Fruit fly (Drosophila melanogaster) whole organism, embryonic: ENCODE results near the gene Ent3.

Source experiments
- Abd-B ChIP-seq: fragments of 200-800 bp; sonication (Bioruptor generic); optimal IDR thresholded peaks from 2 replicates; lab custom pipeline; 2018; ENCODE audit warnings: missing biosample characterization, mild to moderate bottlenecking, missing genetic modification characterization, moderate library complexity
- BEAF-32 ChIP-seq: fragments of 200-800 bp; sonication (Bioruptor generic); optimal IDR thresholded peaks from 3 replicates; lab custom pipeline; 2017; ENCODE audit warnings: missing biosample characterization, missing genetic modification characterization, mild to moderate bottlenecking, moderate library complexity, missing genetic modification reagents
- Bteb2 ChIP-seq: fragments of 200-800 bp; sonication (Bioruptor generic); optimal IDR thresholded peaks from 2 replicates; lab custom pipeline; 2016; ENCODE audit warnings: missing biosample characterization, missing genetic modification characterization
- CG10431 ChIP-seq: fragments of 200-800 bp; sonication (Bioruptor generic); optimal IDR thresholded peaks from 3 replicates; lab custom pipeline; 2018; ENCODE audit warnings: missing biosample characterization, mild to moderate bottlenecking, missing genetic modification characterization
- CG10654 ChIP-seq: fragments of 200-800 bp; sonication (Bioruptor generic); optimal IDR thresholded peaks from 2 replicates; lab custom pipeline; 2016; ENCODE audit warnings: missing biosample characterization, missing genetic modification characterization
- CG12236 ChIP-seq: fragments of 200-800 bp; sonication (Bioruptor generic); optimal IDR thresholded peaks from 2 replicates; lab custom pipeline; 2016; ENCODE audit warnings: missing biosample characterization, missing genetic modification characterization
- CG15479 ChIP-seq: fragments of 200-800 bp; sonication (Bioruptor generic); optimal IDR thresholded peaks from 3 replicates; lab custom pipeline; 2019; ENCODE audit warnings: missing biosample characterization, mild to moderate bottlenecking, missing genetic modification characterization, moderate library complexity
- CG1602 ChIP-seq: fragments of 200-800 bp; sonication (Bioruptor generic); optimal IDR thresholded peaks from 3 replicates; lab custom pipeline; 2016; ENCODE audit warnings: missing biosample characterization, missing genetic modification characterization
- CG16815 ChIP-seq: fragments of 200-800 bp; sonication (Bioruptor generic); optimal IDR thresholded peaks from 3 replicates; lab custom pipeline; 2017; ENCODE audit warnings: missing biosample characterization, mild to moderate bottlenecking, missing genetic modification characterization
- CG17359 ChIP-seq: fragments of 200-800 bp; sonication (Bioruptor generic); optimal IDR thresholded peaks from 3 replicates; lab custom pipeline; 2018; ENCODE audit warnings: missing biosample characterization, mild to moderate bottlenecking, missing genetic modification characterization, moderate library complexity
- CG18476 ChIP-seq: fragments of 200-800 bp; sonication (Bioruptor generic); optimal IDR thresholded peaks from 2 replicates; lab custom pipeline; 2016; ENCODE audit warnings: missing biosample characterization, mild to moderate bottlenecking, missing genetic modification characterization
- CG18764 ChIP-seq: fragments of 200-800 bp; sonication (Bioruptor generic); optimal IDR thresholded peaks from 3 replicates; lab custom pipeline; 2016; ENCODE audit warnings: missing biosample characterization, missing genetic modification characterization
- CG2120 ChIP-seq: fragments of 200-800 bp; sonication (Bioruptor generic); optimal IDR thresholded peaks from 3 replicates; lab custom pipeline; 2016; ENCODE audit warnings: missing biosample characterization, missing genetic modification characterization
- CG2875 ChIP-seq: fragments of 200-800 bp; sonication (Bioruptor generic); optimal IDR thresholded peaks from 2 replicates; lab custom pipeline; 2017; ENCODE audit warnings: missing biosample characterization, mild to moderate bottlenecking, missing genetic modification characterization, missing genetic modification reagents
- CG31441 ChIP-seq: fragments of 200-800 bp; sonication (Bioruptor generic); IDR thresholded peaks from 2 replicates; pipeline ENCODE4 v1.3.6; 2022; ENCODE audit warnings: missing biosample characterization, missing genetic modification characterization
- CG3163 ChIP-seq: fragments of 200-800 bp; sonication (Bioruptor generic); optimal IDR thresholded peaks from 3 replicates; lab custom pipeline; 2016; ENCODE audit warnings: missing biosample characterization, missing genetic modification characterization
- CG33213 ChIP-seq: fragments of 200-800 bp; sonication (Bioruptor generic); optimal IDR thresholded peaks from 3 replicates; lab custom pipeline; 2016; ENCODE audit warnings: missing biosample characterization, missing genetic modification characterization
- CG34376 ChIP-seq: fragments of 200-800 bp; sonication (Bioruptor generic); optimal IDR thresholded peaks from 2 replicates; lab custom pipeline; 2018; ENCODE audit warnings: missing biosample characterization, mild to moderate bottlenecking, missing genetic modification characterization
- CG34422 ChIP-seq: fragments of 200-800 bp; sonication (Bioruptor generic); IDR thresholded peaks from 3 replicates; pipeline ENCODE4 v1.3.6; 2022; ENCODE audit warnings: missing biosample characterization, missing genetic modification characterization
- CG3726 ChIP-seq: fragments of 200-800 bp; sonication (Bioruptor generic); IDR thresholded peaks from 3 replicates; pipeline ENCODE4, ENCODE4 v1.3.6; 2022; ENCODE audit warnings: missing biosample characterization, missing genetic modification characterization
- CG3995 ChIP-seq: fragments of 200-800 bp; sonication (Bioruptor generic); optimal IDR thresholded peaks from 3 replicates; lab custom pipeline; 2016; ENCODE audit warnings: missing biosample characterization, missing genetic modification characterization
- CG4360 ChIP-seq: fragments of 200-800 bp; sonication (Bioruptor generic); IDR thresholded peaks from 2 replicates; pipeline ENCODE4 v1.3.6; 2022; ENCODE audit warnings: missing biosample characterization, missing genetic modification characterization
- CG43689 ChIP-seq: fragments of 200-800 bp; sonication (Bioruptor generic); IDR thresholded peaks from 2 replicates; pipeline ENCODE4 v1.3.6; 2022; ENCODE audit warnings: missing biosample characterization, missing genetic modification characterization
- CG4854 ChIP-seq: fragments of 200-800 bp; sonication (Bioruptor generic); optimal IDR thresholded peaks from 2 replicates; lab custom pipeline; 2016; ENCODE audit warnings: missing biosample characterization, missing genetic modification characterization, inconsistent platforms
- CG5245 ChIP-seq: fragments of 200-800 bp; sonication (Bioruptor generic); optimal IDR thresholded peaks from 3 replicates; lab custom pipeline; 2016; ENCODE audit warnings: missing biosample characterization, missing genetic modification characterization
- CG6765 ChIP-seq: fragments of 200-800 bp; sonication (Bioruptor generic); optimal IDR thresholded peaks from 3 replicates; lab custom pipeline; 2017; ENCODE audit warnings: missing biosample characterization, mild to moderate bottlenecking, missing genetic modification characterization
- CG7987 ChIP-seq: fragments of 200-800 bp; sonication (Bioruptor generic); optimal IDR thresholded peaks from 2 replicates; lab custom pipeline; 2018; ENCODE audit warnings: missing biosample characterization, mild to moderate bottlenecking, missing genetic modification characterization, moderate library complexity
- CG8388 ChIP-seq: fragments of 200-800 bp; sonication (Bioruptor generic); optimal IDR thresholded peaks from 2 replicates; lab custom pipeline; 2019; ENCODE audit warnings: missing biosample characterization, mild to moderate bottlenecking, missing genetic modification characterization, moderate library complexity
- CG9876 ChIP-seq: fragments of 200-800 bp; sonication (Bioruptor generic); optimal IDR thresholded peaks from 2 replicates; lab custom pipeline; 2016; ENCODE audit warnings: missing biosample characterization, missing genetic modification characterization
- Hmx ChIP-seq: fragments of 200-800 bp; sonication (Bioruptor generic); optimal IDR thresholded peaks from 2 replicates; lab custom pipeline; 2016; ENCODE audit warnings: missing biosample characterization, missing genetic modification characterization
- Hr51 ChIP-seq, 2 experiments: fragments of 200-800 bp; sonication (Bioruptor generic); optimal IDR thresholded peaks; 2 replicates in 1 of 2; 3 replicates in 1 of 2; lab custom pipeline; 2016 to 2018; ENCODE audit warnings: missing biosample characterization in 2 of 2, missing genetic modification characterization in 2 of 2, mild to moderate bottlenecking in 1 of 2, moderate library complexity in 1 of 2
- Lhr ChIP-seq: fragments of 200-800 bp; sonication (Bioruptor generic); optimal IDR thresholded peaks from 3 replicates; lab custom pipeline; 2017; ENCODE audit warnings: mild to moderate bottlenecking, missing biosample characterization, missing genetic modification reagents, missing genetic modification characterization
- NC2α ChIP-seq: fragments of 200-800 bp; sonication (Bioruptor generic); optimal IDR thresholded peaks from 2 replicates; lab custom pipeline; 2016; ENCODE audit warnings: missing biosample characterization, missing genetic modification characterization
- NFAT ChIP-seq: fragments of 200-800 bp; sonication (Bioruptor generic); IDR thresholded peaks from 2 replicates; pipeline ENCODE4 v1.3.6; 2022; ENCODE audit warnings: missing biosample characterization, missing genetic modification characterization
- Neu2 ChIP-seq: fragments of 200-800 bp; sonication (Bioruptor generic); optimal IDR thresholded peaks from 3 replicates; lab custom pipeline; 2016; ENCODE audit warnings: missing biosample characterization, missing genetic modification characterization, borderline replicate concordance
- NfI ChIP-seq: fragments of 200-800 bp; sonication (Bioruptor generic); optimal IDR thresholded peaks from 3 replicates; lab custom pipeline; 2018; ENCODE audit warnings: missing biosample characterization, mild to moderate bottlenecking, missing genetic modification characterization, moderate library complexity
- Oaz ChIP-seq: fragments of 200-800 bp; sonication (Bioruptor generic); IDR thresholded peaks from 2 replicates; pipeline ENCODE4 v1.3.6; 2022; ENCODE audit warnings: missing biosample characterization, missing genetic modification characterization
- Six4 ChIP-seq: fragments of 200-800 bp; sonication (Bioruptor generic); optimal IDR thresholded peaks from 2 replicates; lab custom pipeline; 2016; ENCODE audit warnings: missing biosample characterization, missing genetic modification characterization
- Taf1 ChIP-seq: fragments of 200-800 bp; sonication (Bioruptor generic); IDR thresholded peaks from 2 replicates; pipeline ENCODE4 v1.3.6; 2022; ENCODE audit warnings: missing biosample characterization, missing genetic modification characterization
- Xbp1 ChIP-seq: fragments of 200-800 bp; sonication (Bioruptor generic); optimal IDR thresholded peaks from 3 replicates; lab custom pipeline; 2016; ENCODE audit warnings: missing biosample characterization, mild to moderate bottlenecking, missing genetic modification characterization
- abd-A ChIP-seq: fragments of 200-800 bp; sonication (Bioruptor generic); optimal IDR thresholded peaks from 3 replicates; lab custom pipeline; 2019; ENCODE audit warnings: missing biosample characterization, mild to moderate bottlenecking, missing genetic modification characterization, moderate library complexity
- fru ChIP-seq: fragments of >200 bp; optimal IDR thresholded peaks from 2 replicates; lab custom pipeline; 2017
- fu2 ChIP-seq: fragments of 200-800 bp; sonication (Bioruptor generic); optimal IDR thresholded peaks from 2 replicates; lab custom pipeline; 2016; ENCODE audit warnings: missing biosample characterization, missing genetic modification characterization
- gro ChIP-seq: fragments of 200-800 bp; sonication (Bioruptor generic); optimal IDR thresholded peaks from 2 replicates; lab custom pipeline; 2016; ENCODE audit warnings: missing biosample characterization, missing genetic modification characterization
- lov ChIP-seq, 2 experiments: fragments of 200-800 bp in 1 of 2; fragments of >200 bp in 1 of 2; sonication (Bioruptor generic) in 1 of 2; IDR thresholded peaks in 1 of 2; optimal IDR thresholded peaks in 1 of 2; 2 replicates in 1 of 2; 3 replicates in 1 of 2; pipeline versions ENCODE4 v1.3.6 to Lab custom; 2017 to 2022; ENCODE audit warnings: missing biosample characterization in 1 of 2, missing genetic modification characterization in 1 of 2
- oc ChIP-seq: fragments of 200-800 bp; sonication (Bioruptor generic); optimal IDR thresholded peaks from 2 replicates; lab custom pipeline; 2018; ENCODE audit warnings: missing biosample characterization, mild to moderate bottlenecking, missing genetic modification characterization, moderate library complexity
- p53 ChIP-seq: fragments of 200-800 bp; sonication (Bioruptor generic); optimal IDR thresholded peaks from 2 replicates; lab custom pipeline; 2016; ENCODE audit warnings: missing biosample characterization, missing genetic modification characterization
- pum ChIP-seq: fragments of 200-800 bp; sonication (Bioruptor generic); optimal IDR thresholded peaks from 2 replicates; lab custom pipeline; 2016; ENCODE audit warnings: missing biosample characterization, missing genetic modification characterization
- slou ChIP-seq: fragments of 200-800 bp; sonication (Bioruptor generic); optimal IDR thresholded peaks from 3 replicates; lab custom pipeline; 2016; ENCODE audit warnings: missing biosample characterization, missing genetic modification characterization
- tap ChIP-seq: fragments of 200-800 bp; optimal IDR thresholded peaks from 3 replicates; lab custom pipeline; 2019; ENCODE audit warnings: missing biosample characterization, mild to moderate bottlenecking, missing genetic modification characterization, moderate library complexity
- vfl ChIP-seq: fragments of 200-800 bp; sonication (Bioruptor generic); optimal IDR thresholded peaks from 2 replicates; lab custom pipeline; 2016; ENCODE audit warnings: missing biosample characterization, missing genetic modification characterization

Gene Ent3

DNA sequence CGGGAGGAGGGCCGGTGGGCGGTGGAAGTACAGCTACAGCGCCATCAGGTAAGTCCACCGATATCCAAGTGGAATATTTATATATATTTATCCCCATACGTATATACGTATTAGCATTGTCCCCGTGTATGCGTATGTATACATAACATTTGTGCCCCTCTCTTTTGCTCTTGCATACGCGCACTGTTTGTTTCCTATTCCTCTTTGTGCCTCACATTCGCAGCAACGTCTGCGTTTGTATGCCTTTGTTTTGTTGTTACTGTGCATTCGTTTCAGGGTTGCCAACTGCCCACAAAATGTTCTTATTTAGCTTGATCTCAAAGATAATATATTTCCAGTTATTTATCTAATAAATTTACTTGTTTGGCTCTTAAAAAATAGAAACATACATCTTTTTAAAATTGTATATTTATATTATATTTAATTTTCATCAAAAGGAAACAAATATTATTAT is 47.1 kb upstream of the Ent3 start (continued):
- TF ChIP-seq Taf1 (GFP tag; lab: Robert Waterston, UW): no peak
- TF ChIP-seq Xbp1 (GFP tag; lab: Kevin White, UChicago): peak; percentile 68
- peak; percentile 72 for TF ChIP-seq CG34376 (GFP tag; lab: Kevin White, UChicago)
- no peak for TF ChIP-seq slou
- TF ChIP-seq CG4360 (GFP tag; lab: Robert Waterston, UW): peak; percentile 73
- TF ChIP-seq CG16815 (GFP tag; lab: Kevin White, UChicago): no peak
- peak; percentile 61 for TF ChIP-seq NfI (GFP tag; lab: Kevin White, UChicago)
- TF ChIP-seq tap (tag; lab: Kevin White, UChicago): peak; percentile 69
- TF ChIP-seq CG3726 (GFP tag; lab: Robert Waterston, UW): no peak
- TF ChIP-seq Abd-B (GFP tag; lab: Kevin White, UChicago): no peak
- peak; percentile 4 for TF ChIP-seq CG7987 (GFP tag; lab: Kevin White, UChicago)
- peak; percentile 65 for TF ChIP-seq Six4 (GFP tag; lab: Kevin White, UChicago)
- TF ChIP-seq Oaz (GFP tag; lab: Robert Waterston, UW): no peak
- no peak for TF ChIP-seq CG18476
- TF ChIP-seq CG4854: no peak
- TF ChIP-seq vfl (GFP tag; lab: Kevin White, UChicago): no peak
- TF ChIP-seq abd-A (tag; lab: Kevin White, UChicago): no peak
- no peak for TF ChIP-seq CG2875 (GFP tag; lab: Kevin White, UChicago)
- TF ChIP-seq lov (optimal IDR thresholded peaks at IDR 0.05; lab: Kevin White, UChicago): no peak
- no peak; the same call in 2 of the 3 replicates for TF ChIP-seq lov (GFP tag; IDR thresholded peaks at IDR 0.05; lab: Robert Waterston, UW)
- TF ChIP-seq CG33213 (GFP tag; lab: Kevin White, UChicago): peak; percentile 36
- TF ChIP-seq oc (tag; lab: Kevin White, UChicago): peak; percentile 64
- TF ChIP-seq fru: no peak
- TF ChIP-seq fu2 (GFP tag; lab: Kevin White, UChicago): no peak
- no peak for TF ChIP-seq gro (GFP tag; lab: Kevin White, UChicago)
- TF ChIP-seq Bteb2 (GFP tag; lab: Kevin White, UChicago): no peak
- no peak for TF ChIP-seq NC2α (GFP tag; lab: Kevin White, UChicago)
- TF ChIP-seq CG1602 (GFP tag; lab: Kevin White, UChicago): peak; percentile 20
- TF ChIP-seq CG8388: peak; percentile 42
- TF ChIP-seq CG3163 (GFP tag; lab: Kevin White, UChicago): no peak
- TF ChIP-seq CG6765 (GFP tag; lab: Kevin White, UChicago): peak; percentile 65
- no peak for TF ChIP-seq Neu2 (GFP tag; lab: Kevin White, UChicago)
- TF ChIP-seq CG3995: no peak
- TF ChIP-seq NFAT (GFP tag; lab: Robert Waterston, UW): no peak
- no peak for TF ChIP-seq CG15479 (GFP tag; lab: Kevin White, UChicago)
- TF ChIP-seq CG9876 (GFP tag; lab: Kevin White, UChicago): no peak
- no peak for TF ChIP-seq pum
- TF ChIP-seq Lhr: no peak
- TF ChIP-seq CG12236: no peak
- no peak for TF ChIP-seq p53 (GFP tag; lab: Kevin White, UChicago)
- TF ChIP-seq CG43689 (GFP tag; lab: Robert Waterston, UW): no peak
- peak; percentile 21 for TF ChIP-seq CG5245 (GFP tag; lab: Kevin White, UChicago)
- TF ChIP-seq CG10654 (GFP tag; lab: Kevin White, UChicago): peak; percentile 43
- peak; percentile 78 for TF ChIP-seq CG31441 (GFP tag; lab: Robert Waterston, UW)
- TF ChIP-seq CG10431 (GFP tag; lab: Kevin White, UChicago): peak; percentile 44
- no peak for TF ChIP-seq BEAF-32
- no peak; the same call in 2 of the 3 replicates for TF ChIP-seq CG34422 (GFP tag; lab: Robert Waterston, UW)
- peak in 1 of 2 experiments; percentile 75 for TF ChIP-seq Hr51 (GFP tag; optimal IDR thresholded peaks at IDR 0.05; lab: Kevin White, UChicago)
- no peak for TF ChIP-seq Hmx
- peak; percentile 40 for TF ChIP-seq CG2120 (GFP tag; lab: Kevin White, UChicago)
- peak; percentile 67 for TF ChIP-seq CG17359 (tag; lab: Kevin White, UChicago)
- TF ChIP-seq CG18764: peak; percentile 13
